Fruit fly (Drosophila melanogaster) whole organism, embryonic: ENCODE results near the gene Kal1.
A peak's percentile ranks its signal among the peaks of the same experiment; 100 is the strongest.

Experiments
- Asciz ChIP-seq: fragments of 200-800 bp; sonication (Bioruptor generic); optimal IDR thresholded peaks from 2 replicates; lab custom pipeline; 2017; ENCODE audit warnings: missing biosample characterization, mild to moderate bottlenecking, missing genetic modification characterization, missing genetic modification reagents
- Awh ChIP-seq: fragments of 200-800 bp; sonication (Bioruptor generic); IDR thresholded peaks from 2 replicates; pipeline ENCODE4, ENCODE4 v1.3.6; 2022; ENCODE audit warnings: missing biosample characterization, missing genetic modification characterization
- B-H1 ChIP-seq: fragments of 200-800 bp; sonication (Bioruptor generic); IDR thresholded peaks from 3 replicates; pipeline ENCODE4 v1.3.6; 2022; ENCODE audit warnings: missing biosample characterization, missing genetic modification characterization
- CG1024 ChIP-seq: fragments of 200-800 bp; sonication (Bioruptor generic); IDR thresholded peaks from 2 replicates; pipeline ENCODE4 v1.3.6; 2022; ENCODE audit warnings: missing biosample characterization, missing genetic modification characterization
- CG10321 ChIP-seq: fragments of 200-800 bp; sonication (Bioruptor generic); IDR thresholded peaks from 2 replicates; pipeline ENCODE4 v1.3.6; 2022; ENCODE audit warnings: missing biosample characterization, missing genetic modification characterization
- CG11093 ChIP-seq: fragments of 200-800 bp; sonication (Bioruptor generic); IDR thresholded peaks from 3 replicates; pipeline ENCODE4 v1.3.6; 2022; ENCODE audit warnings: missing biosample characterization, missing genetic modification characterization
- CG11398 ChIP-seq: fragments of 200-800 bp; sonication (Bioruptor generic); optimal IDR thresholded peaks from 2 replicates; lab custom pipeline; 2016; ENCODE audit warnings: missing biosample characterization, missing genetic modification characterization
- CG11723 ChIP-seq: fragments of 200-800 bp; sonication (Bioruptor generic); optimal IDR thresholded peaks from 2 replicates; lab custom pipeline; 2017; ENCODE audit warnings: missing biosample characterization, mild to moderate bottlenecking, missing genetic modification characterization
- CG12155 ChIP-seq: fragments of 200-800 bp; sonication (Bioruptor generic); optimal IDR thresholded peaks from 3 replicates; lab custom pipeline; 2016; ENCODE audit warnings: missing biosample characterization, missing genetic modification characterization
- CG12391 ChIP-seq: fragments of 200-800 bp; sonication (Bioruptor generic); optimal IDR thresholded peaks from 3 replicates; lab custom pipeline; 2018; ENCODE audit warnings: missing biosample characterization, mild to moderate bottlenecking, missing genetic modification characterization, moderate library complexity
- CG13296 ChIP-seq: fragments of 200-800 bp; sonication (Bioruptor generic); optimal IDR thresholded peaks from 3 replicates; lab custom pipeline; 2018; ENCODE audit warnings: missing biosample characterization, mild to moderate bottlenecking, missing genetic modification characterization
- CG15269 ChIP-seq: fragments of 200-800 bp; sonication (Bioruptor generic); optimal IDR thresholded peaks from 2 replicates; lab custom pipeline; 2018; ENCODE audit warnings: missing biosample characterization, mild to moderate bottlenecking, missing genetic modification characterization, moderate library complexity
- CG16815 ChIP-seq: fragments of 200-800 bp; sonication (Bioruptor generic); optimal IDR thresholded peaks from 3 replicates; lab custom pipeline; 2017; ENCODE audit warnings: missing biosample characterization, mild to moderate bottlenecking, missing genetic modification characterization
- CG17359 ChIP-seq: fragments of 200-800 bp; sonication (Bioruptor generic); optimal IDR thresholded peaks from 3 replicates; lab custom pipeline; 2018; ENCODE audit warnings: missing biosample characterization, mild to moderate bottlenecking, missing genetic modification characterization, moderate library complexity
- CG18599 ChIP-seq: fragments of 200-800 bp; sonication (Bioruptor generic); optimal IDR thresholded peaks from 3 replicates; lab custom pipeline; 2017; ENCODE audit warnings: missing biosample characterization, missing genetic modification characterization, mild to moderate bottlenecking, moderate library complexity, missing genetic modification reagents
- CG31365 ChIP-seq: fragments of 200-800 bp; sonication (Bioruptor generic); optimal IDR thresholded peaks from 2 replicates; lab custom pipeline; 2018; ENCODE audit warnings: missing biosample characterization, mild to moderate bottlenecking, missing genetic modification characterization
- CG32532 ChIP-seq: fragments of 200-800 bp; sonication (Bioruptor generic); IDR thresholded peaks from 2 replicates; pipeline ENCODE4 v1.3.6; 2022; ENCODE audit warnings: missing biosample characterization, missing genetic modification characterization
- CG34376 ChIP-seq: fragments of 200-800 bp; sonication (Bioruptor generic); optimal IDR thresholded peaks from 2 replicates; lab custom pipeline; 2018; ENCODE audit warnings: missing biosample characterization, mild to moderate bottlenecking, missing genetic modification characterization
- CG3847 ChIP-seq: fragments of 200-800 bp; sonication (Bioruptor generic); IDR thresholded peaks from 2 replicates; pipeline ENCODE4 v1.3.6; 2022; ENCODE audit warnings: missing biosample characterization, missing genetic modification characterization
- CG4360 ChIP-seq: fragments of 200-800 bp; sonication (Bioruptor generic); IDR thresholded peaks from 2 replicates; pipeline ENCODE4 v1.3.6; 2022; ENCODE audit warnings: missing biosample characterization, missing genetic modification characterization
- CG4617 ChIP-seq: fragments of 200-800 bp; sonication (Bioruptor generic); optimal IDR thresholded peaks from 3 replicates; lab custom pipeline; 2016; ENCODE audit warnings: missing biosample characterization, missing genetic modification characterization, borderline replicate concordance
- CG4820 ChIP-seq: fragments of 200-800 bp; sonication (Bioruptor generic); optimal IDR thresholded peaks from 3 replicates; lab custom pipeline; 2016; ENCODE audit warnings: missing biosample characterization, missing genetic modification characterization
- CG5953 ChIP-seq: fragments of 200-800 bp; sonication (Bioruptor generic); IDR thresholded peaks from 2 replicates; pipeline ENCODE4 v1.3.6; 2022; ENCODE audit warnings: missing biosample characterization, missing genetic modification characterization
- CG6765 ChIP-seq: fragments of 200-800 bp; sonication (Bioruptor generic); optimal IDR thresholded peaks from 3 replicates; lab custom pipeline; 2017; ENCODE audit warnings: missing biosample characterization, mild to moderate bottlenecking, missing genetic modification characterization
- CG7745 ChIP-seq: fragments of 200-800 bp; sonication (Bioruptor generic); optimal IDR thresholded peaks from 2 replicates; lab custom pipeline; 2018; ENCODE audit warnings: missing biosample characterization, mild to moderate bottlenecking, missing genetic modification characterization, moderate library complexity
- CG8089 ChIP-seq: fragments of 200-800 bp; sonication (Bioruptor generic); optimal IDR thresholded peaks from 3 replicates; lab custom pipeline; 2016; ENCODE audit warnings: missing biosample characterization, missing genetic modification characterization
- CG8359 ChIP-seq: fragments of 200-800 bp; sonication (Bioruptor generic); optimal IDR thresholded peaks from 2 replicates; lab custom pipeline; 2017; ENCODE audit warnings: missing biosample characterization, mild to moderate bottlenecking, missing genetic modification characterization, borderline replicate concordance
- CG9797 ChIP-seq: fragments of 200-800 bp; sonication (Bioruptor generic); optimal IDR thresholded peaks from 3 replicates; lab custom pipeline; 2018; ENCODE audit warnings: missing biosample characterization, mild to moderate bottlenecking, missing genetic modification characterization
- CG9932 ChIP-seq: fragments of 200-800 bp; sonication (Bioruptor generic); IDR thresholded peaks from 2 replicates; pipeline ENCODE4 v1.3.6; 2022; ENCODE audit warnings: missing biosample characterization, missing genetic modification characterization
- Hmr ChIP-seq: fragments of 200-800 bp; sonication (Bioruptor generic); optimal IDR thresholded peaks from 3 replicates; lab custom pipeline; 2017; ENCODE audit warnings: mild to moderate bottlenecking, missing biosample characterization, missing genetic modification reagents, missing genetic modification characterization
- Lhr ChIP-seq: fragments of 200-800 bp; sonication (Bioruptor generic); optimal IDR thresholded peaks from 3 replicates; lab custom pipeline; 2017; ENCODE audit warnings: mild to moderate bottlenecking, missing biosample characterization, missing genetic modification reagents, missing genetic modification characterization
- Optix ChIP-seq: fragments of 200-800 bp; sonication (Bioruptor generic); IDR thresholded peaks from 3 replicates; pipeline ENCODE4 v1.3.6; 2022; ENCODE audit warnings: missing biosample characterization, missing genetic modification characterization
- Usf ChIP-seq: fragments of 200-800 bp; sonication (Bioruptor generic); optimal IDR thresholded peaks from 2 replicates; lab custom pipeline; 2017; ENCODE audit warnings: missing genotype, missing biosample characterization, missing genetic modification characterization
- Vsx1 ChIP-seq: fragments of 200-800 bp; sonication (Bioruptor generic); optimal IDR thresholded peaks from 2 replicates; lab custom pipeline; 2017; ENCODE audit warnings: missing biosample characterization, mild to moderate bottlenecking, missing genetic modification characterization, missing genetic modification reagents
- ase ChIP-seq: fragments of 200-800 bp; sonication (Bioruptor generic); IDR thresholded peaks from 3 replicates; pipeline ENCODE4 v1.3.6; 2022; ENCODE audit warnings: missing biosample characterization, missing genetic modification characterization
- cato ChIP-seq: fragments of 200-800 bp; sonication (Bioruptor generic); optimal IDR thresholded peaks from 2 replicates; lab custom pipeline; 2016; ENCODE audit warnings: missing biosample characterization, missing genetic modification characterization, borderline replicate concordance
- dimm ChIP-seq: fragments of 200-800 bp; sonication (Bioruptor generic); IDR thresholded peaks from 2 replicates; pipeline ENCODE4 v1.3.6; 2022; ENCODE audit warnings: missing biosample characterization, missing genetic modification characterization
- fd64A ChIP-seq: fragments of 200-800 bp; sonication (Bioruptor generic); optimal IDR thresholded peaks from 3 replicates; lab custom pipeline; 2018; ENCODE audit warnings: missing biosample characterization, mild to moderate bottlenecking, missing genetic modification characterization
- fd96Cb ChIP-seq: fragments of 200-800 bp; sonication (Bioruptor generic); optimal IDR thresholded peaks from 2 replicates; lab custom pipeline; 2018; ENCODE audit warnings: missing biosample characterization, mild to moderate bottlenecking, missing genetic modification characterization, moderate library complexity
- fu2 ChIP-seq: fragments of 200-800 bp; sonication (Bioruptor generic); optimal IDR thresholded peaks from 2 replicates; lab custom pipeline; 2016; ENCODE audit warnings: missing biosample characterization, missing genetic modification characterization
- grn ChIP-seq: fragments of 200-800 bp; sonication (Bioruptor generic); optimal IDR thresholded peaks from 3 replicates; lab custom pipeline; 2017; ENCODE audit warnings: missing biosample characterization, missing genetic modification characterization
- hth ChIP-seq: fragments of >200 bp; optimal IDR thresholded peaks from 2 replicates; lab custom pipeline; 2017; ENCODE audit warnings: inconsistent platforms
- ind ChIP-seq: fragments of 200-800 bp; sonication (Bioruptor generic); optimal IDR thresholded peaks from 3 replicates; lab custom pipeline; 2016; ENCODE audit warnings: missing biosample characterization, missing genetic modification characterization
- lab ChIP-seq: fragments of 200-800 bp; sonication (Bioruptor generic); optimal IDR thresholded peaks from 3 replicates; lab custom pipeline; 2017; ENCODE audit warnings: missing biosample characterization, missing genetic modification characterization, mild to moderate bottlenecking, moderate library complexity, missing genetic modification reagents
- pita ChIP-seq: fragments of 200-800 bp; sonication (Bioruptor generic); optimal IDR thresholded peaks from 2 replicates; lab custom pipeline; 2017; ENCODE audit warnings: missing biosample characterization, mild to moderate bottlenecking, missing genetic modification characterization
- pros ChIP-seq: fragments of 200-800 bp; sonication (Bioruptor generic); optimal IDR thresholded peaks from 3 replicates; lab custom pipeline; 2019; ENCODE audit warnings: missing biosample characterization, mild to moderate bottlenecking, missing genetic modification characterization, moderate library complexity
- sc ChIP-seq, 3 experiments: fragments of >200 bp in 2 of 3; fragments of 200-800 bp in 1 of 3; sonication (Bioruptor generic) in 1 of 3; optimal IDR thresholded peaks; 2 replicates in 2 of 3; 3 replicates in 1 of 3; lab custom pipeline; 2017; ENCODE audit warnings: mild to moderate bottlenecking in 1 of 3, missing biosample characterization in 1 of 3, missing genetic modification characterization in 1 of 3, missing genetic modification reagents in 1 of 3
- trem ChIP-seq: fragments of 200-800 bp; optimal IDR thresholded peaks from 3 replicates; lab custom pipeline; 2019; ENCODE audit warnings: missing biosample characterization, mild to moderate bottlenecking, missing genetic modification characterization, moderate library complexity
- twi ChIP-seq: fragments of 200-800 bp; optimal IDR thresholded peaks from 2 replicates; lab custom pipeline; 2019; ENCODE audit warnings: missing biosample characterization, mild to moderate bottlenecking, missing genetic modification characterization, moderate library complexity
- z ChIP-seq: fragments of 200-800 bp; sonication (Bioruptor generic); IDR thresholded peaks from 3 replicates; pipeline ENCODE4 v1.3.6; 2022; ENCODE audit warnings: missing biosample characterization, missing genetic modification characterization

Kal1 gene

DNA sequence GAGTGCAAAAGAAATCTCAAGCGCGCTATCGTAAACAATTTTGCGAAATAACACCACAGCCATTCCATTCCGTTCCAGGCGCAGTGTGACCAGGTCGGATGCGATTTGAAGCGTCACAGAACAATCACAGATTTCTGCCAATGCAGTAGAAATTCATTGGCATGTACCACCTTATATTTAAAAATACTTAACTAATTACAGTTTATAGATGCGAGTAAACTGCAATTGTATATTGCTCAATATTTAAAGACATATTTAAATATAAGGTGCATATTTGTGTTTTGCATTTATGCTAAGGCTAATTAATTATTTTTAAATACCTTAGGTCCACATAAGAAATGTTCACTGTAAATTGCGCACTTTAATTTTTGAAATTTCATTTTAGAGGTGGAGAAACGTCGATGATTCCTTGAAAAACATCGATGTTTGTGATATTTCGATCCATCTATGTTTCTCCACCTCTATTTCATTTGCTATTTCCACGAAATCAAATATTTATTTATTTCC lies 52.2 kb downstream of the Kal1 start, which contains the start of the genes SMC6 and CG6204 (continued):
- TF ChIP-seq CG11723 (GFP tag; lab: Kevin White, UChicago) (peak; percentile 75), CG18599 (GFP tag; lab: Kevin White, UChicago) (peak; percentile 92), CG7745 (peak; percentile 63), CG15269 (peak; percentile 96), ase (GFP tag; lab: Robert Waterston, UW) (peak; percentile 90), trem (peak; percentile 94), CG32532 (peak; percentile 96), grn (GFP tag; lab: Kevin White, UChicago) (no peak), CG6765 (peak; percentile 85), CG3847 (GFP tag; lab: Robert Waterston, UW) (peak; percentile 96), Hmr (GFP tag; lab: Kevin White, UChicago) (peak; percentile 94), hth (no peak), lab (peak; percentile 95), ind (peak; percentile 95), fd64A (GFP tag; lab: Kevin White, UChicago) (peak; percentile 23), Asciz (GFP tag; lab: Kevin White, UChicago) (peak; percentile 85), dimm (GFP tag; lab: Robert Waterston, UW) (peak; percentile 75), Lhr (peak; percentile 70), Usf (GFP tag; lab: Kevin White, UChicago) (peak; percentile 88), CG8359 (peak; percentile 61), sc (optimal IDR thresholded peaks at IDR 0.05; lab: Kevin White, UChicago) (no peak), sc (GFP tag; optimal IDR thresholded peaks at IDR 0.05; lab: Kevin White, UChicago) (peak; percentile 78), CG34376 (peak; percentile 84), pita (GFP tag; lab: Kevin White, UChicago) (no peak), fd96Cb (tag; lab: Kevin White, UChicago) (peak; percentile 95), CG12391 (tag; lab: Kevin White, UChicago) (peak; percentile 95), CG4360 (peak; percentile 59), CG11398 (GFP tag; lab: Kevin White, UChicago) (peak; percentile 52), CG5953 (GFP tag; lab: Robert Waterston, UW) (peak; percentile 78), pros (GFP tag; lab: Kevin White, UChicago) (peak; percentile 20), CG4617 (GFP tag; lab: Kevin White, UChicago) (peak; percentile 61), Vsx1 (GFP tag; lab: Kevin White, UChicago) (peak; percentile 89), CG12155 (GFP tag; lab: Kevin White, UChicago) (peak; percentile 92), Optix (GFP tag; lab: Robert Waterston, UW) (no peak), CG11093 (GFP tag; lab: Robert Waterston, UW) (peak; percentile 88), CG1024 (GFP tag; lab: Robert Waterston, UW) (peak; percentile 76), z (no peak), fu2 (GFP tag; lab: Kevin White, UChicago) (peak; percentile 72), CG8089 (GFP tag; lab: Kevin White, UChicago) (peak; percentile 53), CG9932 (GFP tag; lab: Robert Waterston, UW) (peak; percentile 97), CG4820 (GFP tag; lab: Kevin White, UChicago) (peak; percentile 92), CG17359 (tag; lab: Kevin White, UChicago) (peak; percentile 95), Awh (peak; percentile 93), CG10321 (peak; percentile 67; the same call in 1 of the 2 replicates), CG9797 (GFP tag; lab: Kevin White, UChicago) (peak; percentile 64), CG13296 (GFP tag; lab: Kevin White, UChicago) (peak; percentile 91), cato (GFP tag; lab: Kevin White, UChicago) (peak; percentile 83), CG16815 (GFP tag; lab: Kevin White, UChicago) (peak; percentile 95), B-H1 (GFP tag; lab: Robert Waterston, UW) (peak; percentile 92), CG31365 (tag; lab: Kevin White, UChicago) (peak; percentile 73), twi (tag; lab: Kevin White, UChicago) (peak; percentile 91)
